Fruit fly (Drosophila melanogaster): ENCODE measurements around the gene CG9921.

The CG9921 gene

DNA sequence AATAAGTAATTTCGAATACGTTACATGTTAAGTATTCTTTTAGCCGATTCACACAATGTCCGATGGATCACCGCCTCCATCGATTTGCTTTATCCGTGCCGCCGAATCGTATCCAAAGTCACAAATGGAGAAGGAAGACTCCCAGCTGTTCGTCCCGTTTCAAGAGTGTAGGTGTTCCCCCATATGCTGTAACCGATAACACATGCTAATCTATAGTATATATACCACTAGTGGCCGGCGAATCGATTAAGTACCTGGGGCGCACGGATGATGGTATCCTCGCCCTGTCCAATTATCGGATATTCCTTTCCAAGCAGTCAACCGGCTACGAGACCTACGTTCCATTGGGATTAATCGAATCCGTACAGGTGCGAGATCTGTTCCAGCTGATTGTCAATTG lies 35.8 kb downstream of the CG9921 start, which contains the start of gene ERp44:
ERp44 (minus strand) TSS at position 101 of the 400 bp plus-strand sequence.
- TF ChIP-seq Pif1B (GFP tag; optimal IDR thresholded peaks at IDR 0.05) = no peak
- no peak for TF ChIP-seq EcR (GFP tag; optimal IDR thresholded peaks at IDR 0.05)
- TF ChIP-seq CG8301 (tag; optimal IDR thresholded peaks at IDR 0.05) = no peak
- TF ChIP-seq CG14655 (GFP tag; optimal IDR thresholded peaks at IDR 0.05) = no peak
- no peak for TF ChIP-seq gl (tag; optimal IDR thresholded peaks at IDR 0.05)
- TF ChIP-seq fd96Ca (GFP tag; IDR thresholded peaks at IDR 0.05) = no peak
- TF ChIP-seq CG8159 (tag; optimal IDR thresholded peaks at IDR 0.05) = no peak
- no peak for TF ChIP-seq CG32121 (GFP tag; IDR thresholded peaks at IDR 0.05)

DNA sequence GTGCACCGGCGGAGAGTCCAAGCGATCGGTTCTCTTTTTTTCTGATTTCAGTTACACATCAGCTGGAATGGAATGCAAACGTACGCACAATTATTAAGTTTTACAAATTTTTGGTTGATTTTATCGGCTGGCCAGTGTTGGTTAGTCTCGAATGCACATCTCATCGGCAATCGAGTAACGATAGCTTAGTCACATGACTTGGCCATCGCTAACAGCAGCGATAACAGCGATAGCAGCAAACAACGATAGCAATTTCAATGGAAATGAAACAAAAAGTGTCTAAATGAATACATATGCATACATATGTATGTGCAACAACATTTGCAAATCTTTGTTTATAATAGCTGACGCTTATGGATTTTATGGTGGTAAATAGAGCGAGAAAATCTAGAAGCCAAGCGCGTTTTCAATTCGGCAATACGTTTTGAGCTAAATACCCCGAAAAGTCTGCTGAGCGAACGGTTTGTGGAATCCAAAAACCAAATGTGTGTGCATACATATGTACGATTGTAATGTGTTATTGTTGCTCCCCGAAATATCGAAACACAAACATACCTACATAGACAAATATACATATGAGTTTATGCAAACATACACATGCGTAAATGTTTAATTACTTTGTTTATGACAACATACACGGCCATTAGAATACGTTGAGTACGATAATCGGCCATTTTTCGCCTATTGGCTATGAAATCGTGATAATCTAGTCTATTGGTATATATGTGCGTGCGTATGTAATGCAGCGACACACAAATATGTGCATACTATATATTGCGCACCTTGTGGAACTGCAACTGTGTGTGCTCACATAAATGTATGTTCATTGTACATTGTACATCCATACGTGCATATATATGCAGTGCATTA lies 36.7 kb downstream of the CG9921 start, which contains the start of gene CG3632:
CG3632 (plus strand) TSS at position 249 of the 870 bp plus-strand sequence.
- TF ChIP-seq CG32121 (GFP tag; IDR thresholded peaks at IDR 0.05) = 0 out of 2 replicates have a peak, but pooled peaks have one; percentile 27
- TF ChIP-seq CG13204 (GFP tag; optimal IDR thresholded peaks at IDR 0.05) = no peak
- no peak for TF ChIP-seq CG12605 (GFP tag; IDR thresholded peaks at IDR 0.05)
- peak; percentile 66; the same call in 2 of the 3 replicates for TF ChIP-seq CG4496 (GFP tag; IDR thresholded peaks at IDR 0.05)
- peak; percentile 23 for TF ChIP-seq Pif1B (GFP tag; optimal IDR thresholded peaks at IDR 0.05)

DNA sequence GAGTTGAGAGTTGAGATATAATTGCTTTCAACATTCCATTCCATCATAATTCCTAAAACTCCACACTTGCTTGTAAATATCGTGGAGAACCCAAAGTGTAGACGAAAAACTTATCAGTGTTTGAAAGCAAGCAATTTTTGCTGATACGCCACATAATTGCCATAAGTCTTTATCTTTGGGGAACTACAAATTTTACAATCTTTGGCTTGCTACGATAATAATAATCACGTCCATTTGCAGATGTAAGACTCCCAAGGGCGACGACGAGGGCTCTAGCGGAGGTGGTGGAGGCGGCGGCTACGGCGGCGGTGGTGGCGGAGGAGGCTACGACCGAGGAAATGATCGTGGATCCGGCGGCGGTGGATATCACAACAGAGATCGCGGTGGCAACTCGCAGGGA lies 40.8 kb downstream of the CG9921 start:
- TF ChIP-seq CG4496 (GFP tag; IDR thresholded peaks at IDR 0.05) (no peak), CG12605 (GFP tag; IDR thresholded peaks at IDR 0.05) (no peak), Pif1A (GFP tag; optimal IDR thresholded peaks at IDR 0.05) (no peak), CG9948 (tag; optimal IDR thresholded peaks at IDR 0.05) (no peak), gl (tag; optimal IDR thresholded peaks at IDR 0.05) (no peak), CG10348 (GFP tag; IDR thresholded peaks at IDR 0.05) (no peak)

- TF ChIP-seq CG14655 (GFP tag; optimal IDR thresholded peaks at IDR 0.05) (no peak), EcR (GFP tag; optimal IDR thresholded peaks at IDR 0.05) (no peak), CG17806 (tag; optimal IDR thresholded peaks at IDR 0.05) (no peak), CG12605 (GFP tag; IDR thresholded peaks at IDR 0.05) (no peak), CG4496 (GFP tag; IDR thresholded peaks at IDR 0.05) (no peak), Pif1A (GFP tag; optimal IDR thresholded peaks at IDR 0.05) (no peak), CG13204 (GFP tag; optimal IDR thresholded peaks at IDR 0.05) (no peak)
Measured at dm6 chrX:16288999-16289398, 44.4 kb downstream of the CG9921 start.

dm6 chrX:16288492-16288964 lies 44.9 kb downstream of the CG9921 start, which contains the start of the genes CG32576 and caz:
Gene CG32576 (minus strand): TSS chrX:16288533.
Gene caz (plus strand): TSS chrX:16288810.
- no peak for TF ChIP-seq CG34367 (tag; optimal IDR thresholded peaks at IDR 0.05)
- TF ChIP-seq CG15710 (tag; optimal IDR thresholded peaks at IDR 0.05) = peak; percentile 10

DNA sequence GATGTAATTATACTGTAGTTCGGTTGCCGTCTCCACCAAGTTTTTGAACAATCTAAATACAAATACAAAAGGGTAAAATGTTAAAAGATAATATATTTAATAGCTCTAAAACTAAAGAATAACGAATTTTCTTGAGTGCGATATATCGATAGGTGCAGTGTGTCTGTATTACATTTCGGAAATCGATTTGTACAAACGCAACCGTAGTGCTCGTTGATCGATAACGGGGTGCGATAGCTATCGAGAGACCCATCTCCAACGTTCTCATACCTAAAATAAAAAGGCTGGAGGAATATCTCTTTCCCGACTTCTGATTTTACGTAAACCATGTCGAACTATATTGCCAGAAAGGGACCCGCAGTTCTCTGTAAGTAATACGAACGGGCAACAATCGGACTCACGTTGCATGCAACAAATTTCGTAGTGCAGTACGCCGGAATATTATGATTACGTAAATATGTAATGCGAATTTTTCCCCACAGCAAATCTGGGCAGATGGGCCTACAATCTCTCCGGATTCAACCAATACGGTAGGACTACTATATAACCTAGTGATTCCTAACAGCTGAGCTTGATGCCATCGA lies 47.2 kb downstream of the CG9921 start, which contains the start of gene UQCR-14:
UQCR-14 (plus strand) TSS at position 206 of the 584 bp plus-strand sequence.
- TF ChIP-seq Ets98B (GFP tag; IDR thresholded peaks at IDR 0.05) = 0 out of 2 replicates have a peak, but pooled peaks have one; percentile 9
- TF ChIP-seq Pif1A (GFP tag; optimal IDR thresholded peaks at IDR 0.05) = no peak

DNA sequence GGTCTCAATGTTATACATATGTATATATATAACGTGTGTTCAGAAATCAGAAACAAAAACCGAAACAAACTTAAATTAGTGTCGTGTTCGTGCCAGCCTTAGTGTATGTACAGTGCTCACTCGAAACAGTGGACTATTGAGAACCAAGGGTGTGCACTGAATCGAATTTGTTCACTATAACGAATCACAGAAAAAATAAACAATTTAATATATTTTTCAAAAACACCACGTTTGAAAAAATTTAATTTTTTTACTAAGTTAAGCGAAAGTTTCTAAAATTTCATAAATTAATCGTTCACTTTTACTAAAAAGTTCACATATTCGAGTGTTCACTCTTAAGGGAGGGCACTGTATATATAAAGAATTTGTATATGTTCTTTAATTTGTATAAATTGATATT lies 48.2 kb downstream of the CG9921 start:
- peak; percentile 35; the same call in 2 of the 3 replicates for TF ChIP-seq CG4496 (GFP tag; IDR thresholded peaks at IDR 0.05)
- no peak for TF ChIP-seq CG15710 (tag; optimal IDR thresholded peaks at IDR 0.05)
- TF ChIP-seq Snoo (tag; optimal IDR thresholded peaks at IDR 0.05) = peak; percentile 0

dm6 chrX:16281717-16282529 lies 51.5 kb downstream of the CG9921 start:
- TF ChIP-seq CG8301 (tag; optimal IDR thresholded peaks at IDR 0.05) = no peak
- no peak for TF ChIP-seq CG15710 (tag; optimal IDR thresholded peaks at IDR 0.05)
- TF ChIP-seq EcR (GFP tag; optimal IDR thresholded peaks at IDR 0.05) = peak; percentile 16
- no peak for TF ChIP-seq gl (tag; optimal IDR thresholded peaks at IDR 0.05)
- no peak for TF ChIP-seq Pif1A (GFP tag; optimal IDR thresholded peaks at IDR 0.05)
- no peak for TF ChIP-seq CG32121 (GFP tag; IDR thresholded peaks at IDR 0.05)
